Fruit fly (Drosophila melanogaster) whole organism, prepupa: Measurements from ENCODE around the gene CG3348.
A peak's percentile ranks its signal among the peaks of the same experiment; 100 is the strongest.

Source experiments
- Blimp-1 ChIP-seq: fragments of 200-800 bp; sonication (Bioruptor generic); optimal IDR thresholded peaks from 3 replicates; lab custom pipeline; 2017; ENCODE audit warnings: missing biosample characterization, missing genetic modification characterization, mild to moderate bottlenecking, moderate library complexity, missing genetic modification reagents
- CG11294 ChIP-seq: fragments of 200-800 bp; sonication (Bioruptor generic); IDR thresholded peaks from 2 replicates; pipeline ENCODE4 v1.3.6; 2022; ENCODE audit warnings: missing biosample characterization, missing genetic modification characterization
- CG11902 ChIP-seq: fragments of 200-800 bp; sonication (Bioruptor generic); optimal IDR thresholded peaks from 3 replicates; lab custom pipeline; 2016; ENCODE audit warnings: missing biosample characterization, missing genetic modification characterization
- CG15336 ChIP-seq: fragments of 200-800 bp; sonication (Bioruptor generic); IDR thresholded peaks from 2 replicates; pipeline ENCODE4 v1.3.6; 2022; ENCODE audit warnings: missing biosample characterization, missing genetic modification characterization
- CG1621 ChIP-seq: fragments of 200-800 bp; sonication (Bioruptor generic); optimal IDR thresholded peaks from 3 replicates; lab custom pipeline; 2018; ENCODE audit warnings: missing biosample characterization, mild to moderate bottlenecking, missing genetic modification characterization
- CG31627 ChIP-seq: fragments of 200-800 bp; sonication (Bioruptor generic); optimal IDR thresholded peaks from 3 replicates; lab custom pipeline; 2016; ENCODE audit warnings: missing biosample characterization, missing genetic modification characterization
- CG32006 ChIP-seq: fragments of 200-800 bp; sonication (Bioruptor generic); optimal IDR thresholded peaks from 3 replicates; lab custom pipeline; 2017; ENCODE audit warnings: missing biosample characterization, mild to moderate bottlenecking, missing genetic modification characterization
- CG34406 ChIP-seq: fragments of 200-800 bp; sonication (Bioruptor generic); optimal IDR thresholded peaks from 3 replicates; lab custom pipeline; 2016; ENCODE audit warnings: missing biosample characterization, missing genetic modification characterization
- CG3919 ChIP-seq: fragments of 200-800 bp; sonication (Bioruptor generic); optimal IDR thresholded peaks from 3 replicates; lab custom pipeline; 2016; ENCODE audit warnings: missing biosample characterization, missing genetic modification characterization
- CG6163 ChIP-seq: fragments of 200-800 bp; sonication (Bioruptor generic); IDR thresholded peaks from 3 replicates; pipeline ENCODE4 v1.3.6; 2022; ENCODE audit warnings: missing biosample characterization, missing genetic modification characterization
- CG6276 ChIP-seq: fragments of 200-800 bp; sonication (Bioruptor generic); optimal IDR thresholded peaks from 2 replicates; lab custom pipeline; 2017; ENCODE audit warnings: missing biosample characterization, mild to moderate bottlenecking, missing genetic modification characterization
- CG6792 ChIP-seq: fragments of 200-800 bp; sonication (Bioruptor generic); optimal IDR thresholded peaks from 3 replicates; lab custom pipeline; 2016; ENCODE audit warnings: missing biosample characterization, missing genetic modification characterization
- CG6808 ChIP-seq: fragments of 200-800 bp; sonication (Bioruptor generic); optimal IDR thresholded peaks from 3 replicates; lab custom pipeline; 2017; ENCODE audit warnings: missing biosample characterization, missing genetic modification characterization, mild to moderate bottlenecking, moderate library complexity, missing genetic modification reagents
- CG6854 ChIP-seq: fragments of 200-800 bp; sonication (Bioruptor generic); optimal IDR thresholded peaks from 2 replicates; lab custom pipeline; 2017; ENCODE audit warnings: missing biosample characterization, mild to moderate bottlenecking, missing genetic modification characterization
- CG7368 ChIP-seq: fragments of 200-800 bp; sonication (Bioruptor generic); optimal IDR thresholded peaks from 3 replicates; lab custom pipeline; 2016; ENCODE audit warnings: missing biosample characterization, missing genetic modification characterization
- CG8119 ChIP-seq: fragments of 200-800 bp; sonication (Bioruptor generic); IDR thresholded peaks from 3 replicates; pipeline ENCODE4 v1.3.6; 2022; ENCODE audit warnings: missing biosample characterization, missing genetic modification characterization
- CG9139 ChIP-seq: fragments of 200-800 bp; sonication (Bioruptor generic); optimal IDR thresholded peaks from 3 replicates; lab custom pipeline; 2017; ENCODE audit warnings: missing biosample characterization, mild to moderate bottlenecking, missing genetic modification characterization
- Eip75B ChIP-seq: fragments of 200-800 bp; sonication (Bioruptor generic); optimal IDR thresholded peaks from 3 replicates; lab custom pipeline; 2016; ENCODE audit warnings: missing biosample characterization, missing genetic modification characterization
- Eip78C ChIP-seq: fragments of 200-800 bp; sonication (Bioruptor generic); peaks from one replicate; lab custom pipeline; 2016; ENCODE audit warnings: missing biosample characterization, missing genetic modification characterization
- Eip93F ChIP-seq: fragments of 200-800 bp; sonication (Bioruptor generic); optimal IDR thresholded peaks from 2 replicates; lab custom pipeline; 2016; ENCODE audit warnings: missing biosample characterization, mild to moderate bottlenecking, missing genetic modification characterization
- Ets96B ChIP-seq: fragments of 200-800 bp; optimal IDR thresholded peaks from 2 replicates; lab custom pipeline; 2019; ENCODE audit warnings: missing biosample characterization, mild to moderate bottlenecking, missing genetic modification characterization, moderate library complexity
- Gug ChIP-seq: fragments of 200-800 bp; sonication (Bioruptor generic); IDR thresholded peaks from 2 replicates; pipeline ENCODE4 v1.3.6; 2022; ENCODE audit warnings: missing biosample characterization, missing genetic modification characterization
- Hr38 ChIP-seq: sonication (Bioruptor generic); optimal IDR thresholded peaks from 2 replicates; lab custom pipeline; 2016; ENCODE audit warnings: missing biosample characterization, missing genetic modification characterization
- Hr39 ChIP-seq: fragments of 200-800 bp; sonication (Bioruptor generic); optimal IDR thresholded peaks from 2 replicates; lab custom pipeline; 2016; ENCODE audit warnings: missing biosample characterization, missing genetic modification characterization
- Met ChIP-seq: fragments of 200-800 bp; sonication (Bioruptor generic); optimal IDR thresholded peaks from 3 replicates; lab custom pipeline; 2016; ENCODE audit warnings: missing biosample characterization, missing genetic modification characterization
- Sox102F ChIP-seq: fragments of 200-800 bp; sonication (Bioruptor generic); optimal IDR thresholded peaks from 2 replicates; lab custom pipeline; 2016; ENCODE audit warnings: missing biosample characterization, mild to moderate bottlenecking, missing genetic modification characterization
- Sox14 ChIP-seq: fragments of 200-800 bp; sonication (Bioruptor generic); optimal IDR thresholded peaks from 3 replicates; lab custom pipeline; 2016; ENCODE audit warnings: missing biosample characterization, missing genetic modification characterization
- Sox15 ChIP-seq: fragments of 200-800 bp; sonication (Bioruptor generic); optimal IDR thresholded peaks from 3 replicates; lab custom pipeline; 2016; ENCODE audit warnings: missing biosample characterization, missing genetic modification characterization
- achi ChIP-seq: fragments of 200-800 bp; sonication (Bioruptor generic); optimal IDR thresholded peaks from 3 replicates; lab custom pipeline; 2016; ENCODE audit warnings: missing biosample characterization, missing genetic modification characterization
- acj6 ChIP-seq: fragments of 200-800 bp; sonication (Bioruptor generic); optimal IDR thresholded peaks from 3 replicates; lab custom pipeline; 2016; ENCODE audit warnings: missing biosample characterization, missing genetic modification characterization
- cyc ChIP-seq: fragments of 200-800 bp; sonication (Bioruptor generic); optimal IDR thresholded peaks from 3 replicates; lab custom pipeline; 2016; ENCODE audit warnings: missing biosample characterization, missing genetic modification characterization
- dac ChIP-seq: fragments of 200-800 bp; sonication (Bioruptor generic); optimal IDR thresholded peaks from 2 replicates; lab custom pipeline; 2017; ENCODE audit warnings: missing biosample characterization, mild to moderate bottlenecking, missing genetic modification characterization
- dsx ChIP-seq: fragments of 200-800 bp; optimal IDR thresholded peaks from 3 replicates; lab custom pipeline; 2019; ENCODE audit warnings: missing biosample characterization, mild to moderate bottlenecking, missing genetic modification characterization, moderate library complexity; ENCODE audit not compliant: poor library complexity, severe bottlenecking
- esn ChIP-seq: fragments of 200-800 bp; sonication (Bioruptor generic); optimal IDR thresholded peaks from 2 replicates; lab custom pipeline; 2016; ENCODE audit warnings: missing biosample characterization, mild to moderate bottlenecking, missing genetic modification characterization, moderate library complexity
- fd85E ChIP-seq: fragments of 200-800 bp; sonication (Bioruptor generic); optimal IDR thresholded peaks from 3 replicates; lab custom pipeline; 2016; ENCODE audit warnings: missing biosample characterization, missing genetic modification characterization
- fkh ChIP-seq: fragments of 200-800 bp; sonication (Bioruptor generic); optimal IDR thresholded peaks from 3 replicates; lab custom pipeline; 2017; ENCODE audit warnings: missing biosample characterization, mild to moderate bottlenecking, missing genetic modification characterization, moderate library complexity
- lz ChIP-seq: fragments of 200-800 bp; sonication (Bioruptor generic); optimal IDR thresholded peaks from 3 replicates; lab custom pipeline; 2016; ENCODE audit warnings: missing biosample characterization, missing genetic modification characterization
- net ChIP-seq: fragments of 200-800 bp; sonication (Bioruptor generic); optimal IDR thresholded peaks from 3 replicates; lab custom pipeline; 2016; ENCODE audit warnings: missing biosample characterization, missing genetic modification characterization
- pdm3 ChIP-seq: fragments of 200-800 bp; sonication (Bioruptor generic); optimal IDR thresholded peaks from 3 replicates; lab custom pipeline; 2016; ENCODE audit warnings: missing biosample characterization, missing genetic modification characterization
- spab ChIP-seq: fragments of 200-800 bp; sonication (Bioruptor generic); optimal IDR thresholded peaks from 2 replicates; lab custom pipeline; 2017; ENCODE audit warnings: missing biosample characterization, mild to moderate bottlenecking, missing genetic modification characterization, missing genetic modification reagents
- ss ChIP-seq, 2 experiments: fragments of 200-800 bp; sonication (Bioruptor generic); optimal IDR thresholded peaks; 2 replicates in 1 of 2; 3 replicates in 1 of 2; lab custom pipeline; 2017 to 2018; ENCODE audit warnings: mild to moderate bottlenecking in 2 of 2, missing biosample characterization in 2 of 2, missing genetic modification characterization in 2 of 2, moderate library complexity in 1 of 2
- svp ChIP-seq: fragments of 200-800 bp; sonication (Bioruptor generic); peaks from one replicate; lab custom pipeline; 2016; ENCODE audit warnings: missing biosample characterization, missing genetic modification characterization
- topi ChIP-seq: fragments of 200-800 bp; sonication (Bioruptor generic); optimal IDR thresholded peaks from 3 replicates; lab custom pipeline; 2016; ENCODE audit warnings: missing biosample characterization, missing genetic modification characterization
- vri ChIP-seq: fragments of 200-800 bp; sonication (Bioruptor generic); optimal IDR thresholded peaks from 3 replicates; lab custom pipeline; 2016; ENCODE audit warnings: missing biosample characterization, mild to moderate bottlenecking, missing genetic modification characterization

CG3348 gene

dm6 chr3R:27246264-27246663, 45.7 kb downstream of the CG3348 start (continued):
- TF ChIP-seq lz (GFP tag; lab: Kevin White, UChicago) = no peak
- TF ChIP-seq Gug = peak; percentile 49
- TF ChIP-seq Eip75B = no peak
- TF ChIP-seq CG32006 (GFP tag; lab: Kevin White, UChicago) = peak; percentile 75
- TF ChIP-seq CG11902 = no peak
- no peak for TF ChIP-seq Met
- peak; percentile 31 for TF ChIP-seq CG6276 (GFP tag; lab: Kevin White, UChicago)
- no peak for TF ChIP-seq Sox15 (GFP tag; lab: Kevin White, UChicago)
- TF ChIP-seq fkh (GFP tag; lab: Kevin White, UChicago) = no peak
- no peak for TF ChIP-seq Sox102F (GFP tag; lab: Kevin White, UChicago)
- TF ChIP-seq CG7368 (GFP tag; lab: Kevin White, UChicago) = peak; percentile 15
- TF ChIP-seq vri (GFP tag; lab: Kevin White, UChicago) = no peak
- TF ChIP-seq spab (GFP tag; lab: Kevin White, UChicago) = peak; percentile 56
- TF ChIP-seq Blimp-1 (GFP tag; lab: Kevin White, UChicago) = no peak
- no peak for TF ChIP-seq Hr39 (GFP tag; lab: Kevin White, UChicago)
- TF ChIP-seq CG8119 = peak; percentile 87
- TF ChIP-seq CG1621 (tag; lab: Kevin White, UChicago) = no peak
- TF ChIP-seq Sox14 (GFP tag; lab: Kevin White, UChicago) = no peak
- no peak for TF ChIP-seq cyc (GFP tag; lab: Kevin White, UChicago)
- peak; percentile 87 for TF ChIP-seq CG15336 (GFP tag; lab: Robert Waterston, UW)
- peak; percentile 70 for TF ChIP-seq CG6808 (GFP tag; lab: Kevin White, UChicago)
- TF ChIP-seq dac (GFP tag; lab: Kevin White, UChicago) = no peak
- TF ChIP-seq CG6163 (GFP tag; lab: Robert Waterston, UW) = peak; percentile 48; the same call in 1 of the 3 replicates
- TF ChIP-seq Eip78C (GFP tag; lab: Kevin White, UChicago) = peak; percentile 89
- peak; percentile 43 to 77 for TF ChIP-seq ss (GFP tag; optimal IDR thresholded peaks at IDR 0.05; lab: Kevin White, UChicago)
- TF ChIP-seq acj6 = peak; percentile 54
- no peak for TF ChIP-seq CG6854
- peak; percentile 52 for TF ChIP-seq CG34406 (GFP tag; lab: Kevin White, UChicago)
- TF ChIP-seq topi (GFP tag; lab: Kevin White, UChicago) = no peak
- TF ChIP-seq, all 60 proteins: peak for 36

- no peak for TF ChIP-seq pdm3 (GFP tag; lab: Kevin White, UChicago)
- peak; percentile 68 for TF ChIP-seq dsx
- TF ChIP-seq, all 60 proteins: peak for 1
Observed at dm6 chr3R:27245401-27245757, 46.6 kb downstream of the CG3348 start.

- peak; percentile 95 for TF ChIP-seq svp (GFP tag; lab: Kevin White, UChicago)
- TF ChIP-seq CG6808 (GFP tag; lab: Kevin White, UChicago) = no peak
- peak; percentile 27 for TF ChIP-seq topi (GFP tag; lab: Kevin White, UChicago)
- TF ChIP-seq Eip75B = peak; percentile 9
- TF ChIP-seq Hr38 = no peak
- TF ChIP-seq CG6163 (GFP tag; lab: Robert Waterston, UW) = 0 out of 3 replicates have a peak, but pooled peaks have one; percentile 46
- TF ChIP-seq CG6854 = peak; percentile 58
- TF ChIP-seq esn (GFP tag; lab: Kevin White, UChicago) = peak; percentile 18
- peak; percentile 13 for TF ChIP-seq CG1621 (tag; lab: Kevin White, UChicago)
- TF ChIP-seq fd85E = no peak
- peak; percentile 28 for TF ChIP-seq CG32006 (GFP tag; lab: Kevin White, UChicago)
- TF ChIP-seq Eip93F (GFP tag; lab: Kevin White, UChicago) = peak; percentile 66
- TF ChIP-seq CG31627 (GFP tag; lab: Kevin White, UChicago) = peak; percentile 16
- no peak for TF ChIP-seq CG34406 (GFP tag; lab: Kevin White, UChicago)
- TF ChIP-seq lz (GFP tag; lab: Kevin White, UChicago) = no peak
- TF ChIP-seq net (GFP tag; lab: Kevin White, UChicago) = no peak
- peak; percentile 39 for TF ChIP-seq vri (GFP tag; lab: Kevin White, UChicago)
- TF ChIP-seq achi = no peak
- no peak for TF ChIP-seq cyc (GFP tag; lab: Kevin White, UChicago)
- peak; percentile 77 for TF ChIP-seq fkh (GFP tag; lab: Kevin White, UChicago)
- no peak for TF ChIP-seq Ets96B (tag; lab: Kevin White, UChicago)
- peak; percentile 61 for TF ChIP-seq CG9139 (GFP tag; lab: Kevin White, UChicago)
- TF ChIP-seq ss (GFP tag; optimal IDR thresholded peaks at IDR 0.05; lab: Kevin White, UChicago) = peak; percentile 67 to 76
- TF ChIP-seq CG15336 (GFP tag; lab: Robert Waterston, UW) = no peak
- no peak for TF ChIP-seq CG6792 (GFP tag; lab: Kevin White, UChicago)
- TF ChIP-seq Gug = no peak
- peak; percentile 73 for TF ChIP-seq Eip78C (GFP tag; lab: Kevin White, UChicago)
- TF ChIP-seq acj6 = no peak
- TF ChIP-seq CG3919 = peak; percentile 27
- TF ChIP-seq Sox14 (GFP tag; lab: Kevin White, UChicago) = peak; percentile 36
- TF ChIP-seq CG11294 (GFP tag; lab: Robert Waterston, UW) = no peak
Observed at dm6 chr3R:27244742-27245400, 47.1 kb downstream of the CG3348 start, which contains the start of gene CG18766. CG18766 (minus strand) TSS chr3R:27245249.
